Worm (Caenorhabditis elegans): Measurements from ENCODE around the gene srx-4.

srx-4 gene

DNA sequence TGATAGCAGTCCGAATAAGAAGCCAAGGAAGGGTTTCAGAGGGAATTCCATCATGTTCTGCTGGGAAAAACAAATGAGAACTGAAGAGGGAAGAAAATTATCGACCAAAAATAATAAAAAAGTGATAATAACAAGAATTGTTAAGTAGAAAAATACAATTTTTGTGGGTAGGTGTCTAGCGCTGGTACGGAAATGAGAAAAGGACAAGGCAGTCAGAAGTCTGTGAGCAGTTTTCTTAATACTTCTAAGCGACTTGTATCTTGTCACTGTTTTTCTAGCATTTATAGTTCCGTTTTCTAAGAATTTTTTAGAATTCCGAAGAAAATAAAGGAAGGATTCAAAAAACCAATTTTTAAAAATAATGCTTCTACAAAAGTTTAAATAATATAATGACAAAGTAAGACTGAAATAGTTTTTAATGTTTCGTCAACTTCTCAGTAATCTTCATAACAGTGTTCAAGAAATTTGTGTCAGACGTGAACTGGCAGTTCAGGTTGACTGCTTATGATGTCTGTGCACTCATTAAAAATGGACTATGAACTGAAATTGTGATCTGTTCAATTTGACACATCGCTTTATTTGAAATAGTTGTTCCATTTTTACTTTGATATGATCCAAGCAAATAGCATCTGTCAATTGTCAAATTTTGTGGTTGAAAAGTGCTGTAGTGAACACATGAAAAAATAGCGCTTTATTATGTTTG, at the start of gene srx-4:
Gene srx-4 (minus strand): TSS at position 51 of the 703 bp plus-strand sequence.
- TF ChIP-seq sox-2 (GFP tag; IDR thresholded peaks at IDR 0.05), result no peak
- TF ChIP-seq hlh-6 (tag; optimal IDR thresholded peaks at IDR 0.05), result no peak
- no peak for TF ChIP-seq ref-2 (tag; optimal IDR thresholded peaks at IDR 0.05)
- no peak for TF ChIP-seq hlh-13 (GFP tag; optimal IDR thresholded peaks at IDR 0.05)
- no peak for TF ChIP-seq rnt-1 (tag; optimal IDR thresholded peaks at IDR 0.05)
- TF ChIP-seq pha-2 (tag; optimal IDR thresholded peaks at IDR 0.05), result no peak
- TF ChIP-seq elt-4 (tag; optimal IDR thresholded peaks at IDR 0.05), result no peak
- TF ChIP-seq T23F11.4 (GFP tag; optimal IDR thresholded peaks at IDR 0.05), result no peak
- no peak for TF ChIP-seq sdc-2 (tag; optimal IDR thresholded peaks at IDR 0.05)
- TF ChIP-seq eyg-1 (tag; optimal IDR thresholded peaks at IDR 0.05), result no peak
- TF ChIP-seq syd-9 (tag; optimal IDR thresholded peaks at IDR 0.05), result no peak
- TF ChIP-seq ama-1 (optimal IDR thresholded peaks at IDR 0.05), result no peak

ce11 chrV:741820-742219, 49.2 kb upstream of the srx-4 start, which contains the start of gene C05E4.7:
TSS of gene C05E4.7 (plus strand) at chrV:742120.
- TF ChIP-seq hlh-30 (tag; optimal IDR thresholded peaks at IDR 0.05; ENCODE audit: insufficient read depth) (no peak), rnt-1 (tag; optimal IDR thresholded peaks at IDR 0.05) (no peak), pqm-1 (tag; optimal IDR thresholded peaks at IDR 0.05) (no peak), ceh-9 (tag; optimal IDR thresholded peaks at IDR 0.05) (no peak), elt-2 (tag; optimal IDR thresholded peaks at IDR 0.05) (no peak), sox-4 (tag; optimal IDR thresholded peaks at IDR 0.05) (no peak), fax-1 (tag; optimal IDR thresholded peaks at IDR 0.05) (no peak), ama-1 (optimal IDR thresholded peaks at IDR 0.05) (no peak), ceh-6 (GFP tag; optimal IDR thresholded peaks at IDR 0.05) (no peak), ceh-31 (tag; optimal IDR thresholded peaks at IDR 0.05) (no peak), mec-3 (tag; optimal IDR thresholded peaks at IDR 0.05; ENCODE audit: borderline replicate concordance) (no peak), pax-1 (tag; optimal IDR thresholded peaks at IDR 0.05) (no peak), ceh-24 (tag; optimal IDR thresholded peaks at IDR 0.05) (no peak), dve-1 (tag; optimal IDR thresholded peaks at IDR 0.05) (no peak), dmd-4 (tag; optimal IDR thresholded peaks at IDR 0.05; ENCODE audit: borderline replicate concordance) (no peak), pha-2 (tag; optimal IDR thresholded peaks at IDR 0.05) (no peak), npax-4 (tag; optimal IDR thresholded peaks at IDR 0.05) (no peak), ceh-14 (tag; optimal IDR thresholded peaks at IDR 0.05) (no peak)

DNA sequence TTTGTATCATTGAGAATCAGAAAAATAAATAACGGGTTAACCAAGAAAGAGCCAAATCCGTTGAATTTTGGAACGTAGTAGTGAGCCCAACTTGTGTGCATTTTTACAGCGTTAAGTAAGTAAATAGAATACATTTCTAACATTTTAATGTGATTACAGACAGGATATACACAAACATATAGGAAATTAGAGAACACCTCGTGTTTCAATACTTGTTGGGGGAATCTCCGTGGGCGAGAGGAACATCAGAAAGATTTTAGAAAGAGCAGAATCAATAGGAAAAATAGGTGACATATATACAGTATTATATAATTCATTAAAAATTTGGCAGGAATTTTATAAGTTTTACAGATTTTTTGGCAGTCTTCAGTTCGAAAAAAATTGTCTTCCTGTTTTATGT, 46.2 kb upstream of the srx-4 start, which contains the start of gene srj-24:
Gene srj-24 (minus strand): TSS at position 101 of the 400 bp plus-strand sequence.
- TF ChIP-seq unc-55 (GFP tag; optimal IDR thresholded peaks at IDR 0.05), result no peak
- no peak for TF ChIP-seq ceh-2 (tag; optimal IDR thresholded peaks at IDR 0.05)
- no peak for TF ChIP-seq ceh-24 (tag; optimal IDR thresholded peaks at IDR 0.05)
- no peak for TF ChIP-seq nhr-11 (tag; optimal IDR thresholded peaks at IDR 0.05)
- TF ChIP-seq rnt-1 (tag; optimal IDR thresholded peaks at IDR 0.05), result no peak
- no peak for TF ChIP-seq pag-3 (tag; optimal IDR thresholded peaks at IDR 0.05; ENCODE audit: borderline replicate concordance)
- TF ChIP-seq ceh-22 (tag; optimal IDR thresholded peaks at IDR 0.05), result no peak
- TF ChIP-seq unc-42 (tag; optimal IDR thresholded peaks at IDR 0.05), result no peak
- TF ChIP-seq nfya-1 (tag; optimal IDR thresholded peaks at IDR 0.05), result no peak
- no peak for TF ChIP-seq tbx-2 (tag; optimal IDR thresholded peaks at IDR 0.05)
- no peak for TF ChIP-seq ceh-48 (tag; optimal IDR thresholded peaks at IDR 0.05)
- TF ChIP-seq ztf-16 (tag; optimal IDR thresholded peaks at IDR 0.05), result no peak
- no peak for TF ChIP-seq Y22D7AL.16 (tag; optimal IDR thresholded peaks at IDR 0.05)
- TF ChIP-seq nhr-232 (tag; optimal IDR thresholded peaks at IDR 0.05), result no peak
- TF ChIP-seq ceh-30 (tag; optimal IDR thresholded peaks at IDR 0.05), result no peak
- no peak for TF ChIP-seq ceh-34 (tag; optimal IDR thresholded peaks at IDR 0.05)
- no peak for TF ChIP-seq pax-1 (tag; optimal IDR thresholded peaks at IDR 0.05)
- no peak for TF ChIP-seq madf-2 (tag; optimal IDR thresholded peaks at IDR 0.05)
- no peak for TF ChIP-seq C38D4.7 (GFP tag; optimal IDR thresholded peaks at IDR 0.05)
- no peak for TF ChIP-seq elt-2 (tag; optimal IDR thresholded peaks at IDR 0.05)
